Worm (Caenorhabditis elegans) whole organism, L1 larva: ENCODE measurements around the gene C54G7.1.

Source experiments
- C04F5.9 ChIP-seq: sonication (generic microtip); optimal IDR thresholded peaks from 2 replicates; lab custom pipeline; 2016; ENCODE audit warnings: missing genetic modification characterization, missing compliant biosample characterization
- C34B4.2 ChIP-seq: sonication (generic microtip); optimal IDR thresholded peaks from 2 replicates; lab custom pipeline; 2017; ENCODE audit warnings: mild to moderate bottlenecking, missing genetic modification characterization, missing compliant biosample characterization
- efl-3 ChIP-seq: fragments of 200-800 bp; sonication (Bioruptor generic); optimal IDR thresholded peaks from 2 replicates; lab custom pipeline; 2018; ENCODE audit warnings: mild to moderate bottlenecking, missing genetic modification characterization, missing compliant biosample characterization
- fos-1 ChIP-seq: fragments of 150-350 bp; optimal IDR thresholded peaks from 2 replicates; lab custom pipeline; 2014; ENCODE audit warnings: missing biosample characterization, missing genetic modification characterization
- hpl-2 ChIP-seq: fragments of 150-350 bp; optimal IDR thresholded peaks from 2 replicates; lab custom pipeline; 2014; ENCODE audit warnings: missing biosample characterization, missing genetic modification reagents, missing genetic modification characterization
- lin-13 ChIP-seq: fragments of 150-350 bp; optimal IDR thresholded peaks from 2 replicates; lab custom pipeline; 2014; ENCODE audit warnings: missing biosample characterization, missing genetic modification reagents, missing genetic modification characterization
- lin-15B ChIP-seq: fragments of 150-350 bp; sonication (generic microtip); optimal IDR thresholded peaks from 3 replicates; lab custom pipeline; 2014; ENCODE audit warnings: missing biosample characterization, missing genetic modification characterization
- lin-35 ChIP-seq, 2 experiments: fragments of 150-350 bp; optimal IDR thresholded peaks; 2 replicates each; lab custom pipeline; 2014; ENCODE audit warnings: missing biosample characterization in 2 of 2, missing genetic modification characterization in 2 of 2, missing genetic modification reagents in 2 of 2
- mdl-1 ChIP-seq, 2 experiments: fragments of 150-350 bp; optimal IDR thresholded peaks; 2 replicates each; lab custom pipeline; 2014 to 2017; ENCODE audit warnings: missing biosample characterization in 2 of 2, missing genetic modification characterization in 2 of 2, inconsistent platforms in 1 of 2
- mef-2 ChIP-seq: fragments of 150-350 bp; optimal IDR thresholded peaks from 2 replicates; lab custom pipeline; 2014; ENCODE audit warnings: missing biosample characterization, missing genetic modification characterization
- unc-130 ChIP-seq: fragments of 150-350 bp; optimal IDR thresholded peaks from 2 replicates; lab custom pipeline; 2017; ENCODE audit warnings: missing biosample characterization, missing genetic modification characterization, inconsistent platforms
- unc-86 ChIP-seq: sonication (generic microtip); optimal IDR thresholded peaks from 2 replicates; lab custom pipeline; 2016; ENCODE audit warnings: missing genetic modification characterization, missing compliant biosample characterization

DNA sequence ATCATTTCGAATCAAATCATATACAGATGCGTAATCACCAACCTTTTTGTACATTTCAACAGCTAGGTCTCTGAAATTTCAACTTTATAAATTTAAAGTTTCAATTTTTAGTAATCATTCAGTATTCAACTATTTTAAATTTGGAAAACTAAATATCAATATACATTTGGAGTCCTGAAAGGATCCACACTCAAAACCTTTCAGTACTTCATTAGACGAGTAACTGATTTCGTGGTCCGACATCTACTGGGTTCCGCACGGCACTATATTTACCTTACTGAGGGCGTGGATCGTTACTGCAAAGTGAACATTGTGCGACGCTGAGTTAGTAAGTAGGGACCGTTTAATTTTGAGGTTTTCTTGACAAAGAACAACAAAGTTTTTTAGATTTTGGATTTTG is 4.1 kb downstream of the C54G7.1 start:
- TF ChIP-seq mef-2, result no peak
- no peak for TF ChIP-seq efl-3 (GFP tag; lab: Kevin White, UChicago)
- TF ChIP-seq C34B4.2 (tag; lab: Kevin White, UChicago), result no peak
- no peak for TF ChIP-seq mdl-1 (tag; optimal IDR thresholded peaks at IDR 0.05; lab: Kevin White, UChicago)
- no peak for TF ChIP-seq unc-130 (tag; lab: Kevin White, UChicago)
- no peak for TF ChIP-seq hpl-2
- no peak for TF ChIP-seq lin-13 (GFP tag; lab: Kevin White, UChicago)
- no peak for TF ChIP-seq fos-1 (tag; lab: Kevin White, UChicago)
- no peak for TF ChIP-seq lin-15B
- no peak for TF ChIP-seq lin-35 (GFP tag; optimal IDR thresholded peaks at IDR 0.05; lab: Kevin White, UChicago)
- no peak for TF ChIP-seq unc-86 (tag; lab: Kevin White, UChicago)
- TF ChIP-seq C04F5.9 (tag; lab: Kevin White, UChicago), result no peak
